Worm (Caenorhabditis elegans): ENCODE results near the gene arrd-7.

Gene arrd-7

ce11 chrII:12088833-12089232, 26.4 kb upstream of the arrd-7 start, which contains the start of gene cnt-1:
Gene cnt-1 (minus strand): TSS chrII:12088868.
- no peak for TF ChIP-seq skn-1 (tag; optimal IDR thresholded peaks at IDR 0.05)
- TF ChIP-seq ztf-4 (tag; optimal IDR thresholded peaks at IDR 0.05): no peak

- TF ChIP-seq egl-27 (tag; optimal IDR thresholded peaks at IDR 0.05): no peak
- TF ChIP-seq fos-1 (tag; optimal IDR thresholded peaks at IDR 0.05): peak; percentile 65
Measured at ce11 chrII:12081454-12081853, 19.0 kb upstream of the arrd-7 start.

DNA sequence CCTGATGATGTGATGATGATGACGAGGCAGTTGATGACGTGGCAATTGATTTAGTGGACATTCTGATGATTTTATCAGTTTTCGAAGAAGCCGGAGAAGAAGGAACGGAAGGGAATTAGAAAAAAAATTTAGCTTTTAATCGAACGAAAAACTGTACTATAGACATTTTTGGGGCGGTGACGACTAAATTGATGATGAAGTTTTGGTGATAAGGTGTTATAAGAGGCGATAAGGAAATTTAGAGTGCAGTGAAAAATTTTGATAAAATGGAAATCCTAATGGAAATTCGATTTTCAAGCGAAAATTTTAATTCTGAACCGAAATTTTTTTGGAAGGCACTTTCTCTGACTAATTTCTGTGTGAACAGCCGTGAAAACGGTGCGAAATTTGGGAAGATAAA, 17.6 kb upstream of the arrd-7 start:
- TF ChIP-seq fos-1 (tag; optimal IDR thresholded peaks at IDR 0.05) (peak; percentile 85), unc-39 (tag; optimal IDR thresholded peaks at IDR 0.05) (no peak)

DNA sequence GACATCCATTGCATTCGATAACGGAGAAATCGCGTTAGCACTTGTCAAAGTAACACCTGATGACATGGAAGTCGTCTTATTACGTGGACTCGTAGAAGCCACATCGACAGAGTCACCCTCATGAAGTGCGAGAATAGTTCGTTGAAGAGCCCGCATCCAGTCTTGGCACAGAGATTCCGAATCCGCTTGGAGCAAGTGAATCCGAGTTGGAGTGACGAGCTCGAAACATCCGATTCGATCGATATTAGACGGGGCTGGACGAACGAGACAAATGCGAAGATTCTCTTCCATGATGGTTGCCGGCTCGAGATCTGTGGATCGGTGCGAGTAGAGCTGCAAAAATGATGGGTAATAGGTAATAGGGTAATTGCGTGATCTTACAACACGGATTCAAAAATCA, 14.9 kb upstream of the arrd-7 start:
- TF ChIP-seq R02D3.7 (tag; optimal IDR thresholded peaks at IDR 0.05) (no peak), mdl-1 (tag; optimal IDR thresholded peaks at IDR 0.05) (no peak), blmp-1 (tag; optimal IDR thresholded peaks at IDR 0.05; ENCODE audit: insufficient read depth) (no peak), gmeb-1 (tag; optimal IDR thresholded peaks at IDR 0.05) (no peak), nhr-237 (tag; optimal IDR thresholded peaks at IDR 0.05) (no peak), elt-1 (tag; optimal IDR thresholded peaks at IDR 0.05) (no peak), ama-1 (optimal IDR thresholded peaks at IDR 0.05) (no peak), C34F6.9 (tag; optimal IDR thresholded peaks at IDR 0.05) (no peak), ZK546.5 (tag; optimal IDR thresholded peaks at IDR 0.05) (no peak), mbf-1 (tag; optimal IDR thresholded peaks at IDR 0.05) (no peak), unc-55 (GFP tag; optimal IDR thresholded peaks at IDR 0.05) (no peak), unc-39 (tag; optimal IDR thresholded peaks at IDR 0.05) (no peak), ztf-4 (tag; optimal IDR thresholded peaks at IDR 0.05) (no peak)

DNA sequence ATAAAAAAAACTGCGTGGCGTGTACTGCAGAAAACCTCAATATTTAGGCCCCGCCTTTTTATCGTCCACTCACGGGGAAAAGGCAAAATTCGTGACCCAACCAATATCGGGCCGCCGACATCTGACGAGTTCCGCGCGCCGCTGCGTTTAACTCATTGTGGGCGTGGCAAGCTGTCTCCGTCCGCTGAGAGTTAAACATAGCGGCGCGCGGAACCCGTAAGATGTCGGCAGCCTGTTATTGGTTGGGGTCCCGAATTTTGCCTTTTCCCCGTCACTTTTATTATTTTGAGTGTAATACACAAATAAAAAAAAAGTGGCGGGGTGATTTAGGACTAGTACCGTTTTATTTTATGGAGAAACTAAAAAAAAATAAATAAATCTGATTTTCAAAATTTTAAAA, 13.9 kb upstream of the arrd-7 start:
- TF ChIP-seq aly-2 (tag; optimal IDR thresholded peaks at IDR 0.05): no peak
- no peak for TF ChIP-seq blmp-1 (tag; optimal IDR thresholded peaks at IDR 0.05; ENCODE audit: insufficient read depth)
- TF ChIP-seq mdl-1 (tag; optimal IDR thresholded peaks at IDR 0.05): no peak
- TF ChIP-seq nhr-12 (tag; optimal IDR thresholded peaks at IDR 0.05): no peak
- no peak for TF ChIP-seq ztf-11 (tag; optimal IDR thresholded peaks at IDR 0.05)
- no peak for TF ChIP-seq nhr-25 (tag; optimal IDR thresholded peaks at IDR 0.05)
- TF ChIP-seq lin-39 (tag; optimal IDR thresholded peaks at IDR 0.05): no peak
- no peak for TF ChIP-seq C34F6.9 (tag; optimal IDR thresholded peaks at IDR 0.05)
- TF ChIP-seq skn-1 (tag; optimal IDR thresholded peaks at IDR 0.05): no peak
- TF ChIP-seq crh-2 (tag; optimal IDR thresholded peaks at IDR 0.05): no peak
- no peak for TF ChIP-seq nhr-77 (tag; optimal IDR thresholded peaks at IDR 0.05)
- TF ChIP-seq nhr-129 (tag; optimal IDR thresholded peaks at IDR 0.05): no peak
- no peak for TF ChIP-seq ztf-1 (GFP tag; conservative IDR thresholded peaks at IDR 0.05)
- TF ChIP-seq lsy-2 (tag; optimal IDR thresholded peaks at IDR 0.05): no peak
- TF ChIP-seq ama-1 (optimal IDR thresholded peaks at IDR 0.05): no peak
- TF ChIP-seq dmd-4 (tag; optimal IDR thresholded peaks at IDR 0.05): no peak
- TF ChIP-seq nhr-21 (tag; optimal IDR thresholded peaks at IDR 0.05): no peak

- TF ChIP-seq fos-1 (tag; optimal IDR thresholded peaks at IDR 0.05): no peak
- TF ChIP-seq mbf-1 (tag; optimal IDR thresholded peaks at IDR 0.05): no peak
- TF ChIP-seq lsy-2 (tag; optimal IDR thresholded peaks at IDR 0.05): no peak
- no peak for TF ChIP-seq sma-9 (GFP tag; optimal IDR thresholded peaks at IDR 0.05)
- no peak for TF ChIP-seq sma-9 (tag; optimal IDR thresholded peaks at IDR 0.05)
- no peak for TF ChIP-seq mab-5 (tag; optimal IDR thresholded peaks at IDR 0.05)
Measured at ce11 chrII:12071243-12071642, 8.8 kb upstream of the arrd-7 start.

ce11 chrII:12067451-12068076, 5.1 kb upstream of the arrd-7 start, which contains the start of gene Y17G7B.22:
Gene Y17G7B.22 (plus strand): TSS chrII:12068026.
- no peak for TF ChIP-seq snpc-4 (tag; optimal IDR thresholded peaks at IDR 0.05)
- no peak for TF ChIP-seq alr-1 (tag; optimal IDR thresholded peaks at IDR 0.05)
- no peak for TF ChIP-seq R02D3.7 (tag; optimal IDR thresholded peaks at IDR 0.05)
- TF ChIP-seq ceh-82 (tag; optimal IDR thresholded peaks at IDR 0.05): no peak
- TF ChIP-seq elt-1 (tag; optimal IDR thresholded peaks at IDR 0.05): no peak
- TF ChIP-seq nhr-6 (tag; optimal IDR thresholded peaks at IDR 0.05): no peak
- peak; percentile 8 for TF ChIP-seq unc-55 (GFP tag; optimal IDR thresholded peaks at IDR 0.05)
- TF ChIP-seq mab-5 (tag; optimal IDR thresholded peaks at IDR 0.05): no peak
- no peak for TF ChIP-seq nhr-25 (tag; optimal IDR thresholded peaks at IDR 0.05)
- peak; percentile 34 for TF ChIP-seq C34F6.9 (tag; optimal IDR thresholded peaks at IDR 0.05)
- TF ChIP-seq dmd-4 (tag; optimal IDR thresholded peaks at IDR 0.05): no peak
- no peak for TF ChIP-seq nhr-23 (tag; optimal IDR thresholded peaks at IDR 0.05)
- TF ChIP-seq unc-62 (GFP tag; optimal IDR thresholded peaks at IDR 0.05): no peak

All from whole organism, L2 larva.